Fruit fly (Drosophila melanogaster) whole organism, adult: Measurements from ENCODE around the gene Jhbp3.

Source experiments
- CG11617 ChIP-seq: fragments of 200-800 bp; sonication (Bioruptor generic); optimal IDR thresholded peaks from 2 replicates; lab custom pipeline; 2017; ENCODE audit warnings: mild to moderate bottlenecking, missing biosample characterization, missing genetic modification reagents, missing genetic modification characterization
- CG12768 ChIP-seq: fragments of 200-800 bp; sonication (Bioruptor generic); optimal IDR thresholded peaks from 2 replicates; lab custom pipeline; 2017; ENCODE audit warnings: missing biosample characterization, missing genetic modification characterization, mild to moderate bottlenecking, moderate library complexity, missing genetic modification reagents
- CG14711 ChIP-seq: fragments of 200-800 bp; sonication (Bioruptor generic); optimal IDR thresholded peaks from 2 replicates; lab custom pipeline; 2018; ENCODE audit warnings: missing biosample characterization, mild to moderate bottlenecking, missing genetic modification characterization, moderate library complexity
- CG1620 ChIP-seq: fragments of 200-800 bp; sonication (Bioruptor generic); optimal IDR thresholded peaks from 2 replicates; lab custom pipeline; 2016; ENCODE audit warnings: missing biosample characterization, missing genetic modification characterization
- CG33017 ChIP-seq: fragments of 200-800 bp; sonication (Bioruptor generic); optimal IDR thresholded peaks from 2 replicates; lab custom pipeline; 2018; ENCODE audit warnings: missing biosample characterization, mild to moderate bottlenecking, missing genetic modification characterization, moderate library complexity
- CG5204 ChIP-seq: fragments of 200-800 bp; sonication (Bioruptor generic); optimal IDR thresholded peaks from 2 replicates; lab custom pipeline; 2016; ENCODE audit warnings: missing biosample characterization, missing genetic modification characterization
- CG7101 ChIP-seq: fragments of 200-800 bp; sonication (Bioruptor generic); optimal IDR thresholded peaks from 2 replicates; lab custom pipeline; 2018; ENCODE audit warnings: missing biosample characterization, mild to moderate bottlenecking, missing genetic modification characterization, moderate library complexity
- Crg-1 ChIP-seq: fragments of 200-800 bp; sonication (Bioruptor generic); optimal IDR thresholded peaks from 2 replicates; lab custom pipeline; 2016; ENCODE audit warnings: missing biosample characterization, missing genetic modification characterization
- Hr96 ChIP-seq: fragments of 200-800 bp; sonication (Bioruptor generic); optimal IDR thresholded peaks from 2 replicates; lab custom pipeline; 2016; ENCODE audit warnings: missing biosample characterization, missing genetic modification characterization
- Mnt ChIP-seq: fragments of 200-800 bp; sonication (Bioruptor generic); optimal IDR thresholded peaks from 2 replicates; lab custom pipeline; 2016; ENCODE audit warnings: missing biosample characterization, mild to moderate bottlenecking, missing genetic modification characterization
- cic ChIP-seq: fragments of 200-800 bp; sonication (Bioruptor generic); optimal IDR thresholded peaks from 2 replicates; lab custom pipeline; 2017; ENCODE audit warnings: missing biosample characterization, mild to moderate bottlenecking, missing genetic modification characterization, moderate library complexity
- kay ChIP-seq: fragments of 200-800 bp; sonication (Bioruptor generic); peaks from one replicate; lab custom pipeline; 2016; ENCODE audit warnings: missing biosample characterization, missing genetic modification characterization, borderline replicate concordance
- pad ChIP-seq: fragments of 200-800 bp; sonication (Bioruptor generic); optimal IDR thresholded peaks from 3 replicates; lab custom pipeline; 2017; ENCODE audit warnings: missing biosample characterization, missing genetic modification characterization, mild to moderate bottlenecking, moderate library complexity, missing genetic modification reagents
- toe ChIP-seq: fragments of 200-800 bp; sonication (Bioruptor generic); optimal IDR thresholded peaks from 2 replicates; lab custom pipeline; 2016; ENCODE audit warnings: missing biosample characterization, missing genetic modification characterization

DNA sequence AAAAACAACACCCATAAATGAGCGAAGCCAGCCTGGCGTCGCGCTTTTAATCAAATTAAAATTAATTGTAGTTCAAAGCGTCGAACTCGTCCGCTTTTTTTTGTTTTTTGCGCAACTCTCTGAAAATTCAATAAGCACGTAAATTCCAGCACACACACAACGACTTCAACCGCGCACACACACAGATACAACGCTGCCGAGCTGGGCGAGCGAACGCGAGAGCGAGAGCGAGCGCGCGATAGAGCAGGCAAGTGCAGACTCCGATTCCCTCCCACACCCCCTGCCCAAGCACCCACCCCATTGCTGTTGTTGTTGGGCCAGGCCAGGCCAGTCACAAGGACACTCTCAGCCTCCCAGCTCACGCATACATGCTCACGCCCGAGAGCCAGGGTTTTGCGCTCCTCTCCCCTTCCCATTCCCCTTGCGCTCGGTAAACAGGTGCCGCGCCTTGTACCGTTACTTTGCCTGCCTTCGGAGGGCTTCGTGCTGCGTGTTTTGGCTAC lies 44.2 kb downstream of the Jhbp3 start:
- no peak for TF ChIP-seq CG33017 (tag; lab: Kevin White, UChicago)
- TF ChIP-seq Hr96 (GFP tag; lab: Kevin White, UChicago), result no peak
- TF ChIP-seq cic (GFP tag; lab: Kevin White, UChicago), result peak; percentile 44
- TF ChIP-seq pad (GFP tag; lab: Kevin White, UChicago), result peak; percentile 87
- TF ChIP-seq CG14711 (tag; lab: Kevin White, UChicago), result no peak
- no peak for TF ChIP-seq kay (GFP tag; lab: Kevin White, UChicago)
- TF ChIP-seq CG1620 (GFP tag; lab: Kevin White, UChicago), result peak; percentile 5
- TF ChIP-seq toe (GFP tag; lab: Kevin White, UChicago), result no peak
- no peak for TF ChIP-seq CG5204
- no peak for TF ChIP-seq CG11617
- no peak for TF ChIP-seq Crg-1
- TF ChIP-seq CG7101 (tag; lab: Kevin White, UChicago), result no peak
- TF ChIP-seq Mnt (GFP tag; lab: Kevin White, UChicago), result no peak
- TF ChIP-seq CG12768 (GFP tag; lab: Kevin White, UChicago), result peak; percentile 49
